Worm (Caenorhabditis elegans) whole organism, L4 larva: ENCODE results near the gene T05C7.8.

Source experiments
- daf-8 ChIP-seq: fragments of 200-800 bp; sonication (Bioruptor generic); IDR thresholded peaks from 2 replicates; pipeline ENCODE4 v1.3.6; 2022; ENCODE audit warnings: missing genetic modification characterization, missing compliant biosample characterization
- hif-1 ChIP-seq, 2 experiments: sonication (generic microtip); optimal IDR thresholded peaks; 2 replicates each; lab custom pipeline; 2016 to 2017; ENCODE audit warnings: missing compliant biosample characterization in 2 of 2, missing genetic modification characterization in 2 of 2, missing genetic modification reagents in 2 of 2, missing genotype in 2 of 2, mild to moderate bottlenecking in 1 of 2
- vab-7 ChIP-seq: fragments of 200-800 bp; sonication (Bioruptor generic); IDR thresholded peaks from 2 replicates; pipeline ENCODE4 v1.3.6; 2022; ENCODE audit warnings: missing genetic modification reagents, missing genetic modification characterization, missing compliant biosample characterization

- TF ChIP-seq daf-8 (GFP tag; lab: Robert Waterston, UW) (no peak), vab-7 (GFP tag; lab: Robert Waterston, UW) (no peak), hif-1 (tag; optimal IDR thresholded peaks at IDR 0.05; lab: Kevin White, UChicago) (no peak)
Measured at ce11 chrIV:76070-76469, at the start of gene T05C7.8.
